2 worm cellular contexts compared by ENCODE assay signal in genomic region chrV:14361973-14362372, ce11.
TF ChIP-seq lines count a peak whose summit lies in the region.

No protein-coding gene starts in this region.

TF ChIP-seq in whole organism, L4 larva, 104 proteins besides CTCF, POLR2A, EP300 and RAD21:
- TF ChIP-seq nhr-111 (GFP tag; optimal IDR thresholded peaks at IDR 0.05; lab: Kevin White, UChicago) (no peak), egl-43 (GFP tag; IDR thresholded peaks at IDR 0.05; lab: Robert Waterston, UW) (0 out of 2 replicates have a peak, but pooled peaks have one; percentile 12)

TF ChIP-seq in whole organism, young adult, 124 proteins besides CTCF, POLR2A, EP300 and RAD21:
- no peak for TF ChIP-seq lag-1 (GFP tag; IDR thresholded peaks at IDR 0.05; lab: Robert Waterston, UW)
- TF ChIP-seq let-607 (tag; optimal IDR thresholded peaks at IDR 0.05; lab: Kevin White, UChicago): no peak
- TF ChIP-seq snpc-4 (GFP tag; optimal IDR thresholded peaks at IDR 0.05; lab: Kevin White, UChicago): no peak
- peak in 3 of 4 experiments; percentile 49 to 94 (median 89) for TF ChIP-seq snpc-4 (tag; optimal IDR thresholded peaks at IDR 0.05; lab: Kevin White, UChicago)

Comparison
In these comparisons a context has a peak if more than half of its experiments do, and no peak if none do; other contexts are left out.
1. Of the 7 proteins assayed by ChIP-seq in both whole organism, young adult and whole organism, L4 larva: peak only in whole organism, young adult: snpc-4; only in whole organism, L4 larva: none; in both: none; in neither: 6.